Worm (Caenorhabditis elegans) whole organism, mixed stage, embryonic: ENCODE results near the gene C08E3.15.

Experiments
- M03D4.4 ChIP-seq: sonication (generic microtip); optimal IDR thresholded peaks from 2 replicates; lab custom pipeline; 2017; ENCODE audit warnings: mild to moderate bottlenecking, missing genetic modification characterization, missing compliant biosample characterization
- blmp-1 ChIP-seq: fragments of 150-350 bp; optimal IDR thresholded peaks from 2 replicates; lab custom pipeline; 2014; ENCODE audit warnings: missing biosample characterization, missing genetic modification characterization
- ceh-39 ChIP-seq: fragments of 150-350 bp; optimal IDR thresholded peaks from 2 replicates; lab custom pipeline; 2014; ENCODE audit warnings: missing biosample characterization, missing genetic modification characterization
- ceh-43 ChIP-seq: fragments of 200-800 bp; sonication (Bioruptor generic); optimal IDR thresholded peaks from 2 replicates; lab custom pipeline; 2018; ENCODE audit warnings: mild to moderate bottlenecking, missing genetic modification characterization, moderate library complexity, missing compliant biosample characterization
- ceh-83 ChIP-seq: fragments of 200-800 bp; sonication (Bioruptor generic); optimal IDR thresholded peaks from 2 replicates; lab custom pipeline; 2018; ENCODE audit warnings: mild to moderate bottlenecking, missing genetic modification characterization, missing compliant biosample characterization
- cnd-1 ChIP-seq: fragments of 200-800 bp; sonication (Bioruptor generic); optimal IDR thresholded peaks from 2 replicates; lab custom pipeline; 2018; ENCODE audit warnings: mild to moderate bottlenecking, missing genetic modification characterization, missing compliant biosample characterization
- elt-1 ChIP-seq: sonication (generic microtip); optimal IDR thresholded peaks from 2 replicates; lab custom pipeline; 2017; ENCODE audit warnings: missing genetic modification characterization, mild to moderate bottlenecking, missing compliant biosample characterization, antibody characterized with exemption, moderate library complexity, borderline replicate concordance; ENCODE audit not compliant: insufficient read depth
- elt-3 ChIP-seq: fragments of 150-350 bp; optimal IDR thresholded peaks from 2 replicates; lab custom pipeline; 2014; ENCODE audit warnings: missing biosample characterization, missing genetic modification characterization
- ham-2 ChIP-seq: fragments of 200-800 bp; sonication (Bioruptor generic); optimal IDR thresholded peaks from 2 replicates; lab custom pipeline; 2018; ENCODE audit warnings: mild to moderate bottlenecking, missing genetic modification characterization, missing compliant biosample characterization
- hlh-1 ChIP-seq: fragments of 150-350 bp; optimal IDR thresholded peaks from 2 replicates; lab custom pipeline; 2014; ENCODE audit warnings: missing biosample characterization, missing genetic modification reagents, missing genetic modification characterization
- lin-13 ChIP-seq: fragments of 150-350 bp; optimal IDR thresholded peaks from 2 replicates; lab custom pipeline; 2014; ENCODE audit warnings: missing biosample characterization, missing genetic modification characterization
- lin-32 ChIP-seq: fragments of 200-800 bp; sonication (Bioruptor generic); optimal IDR thresholded peaks from 2 replicates; lab custom pipeline; 2018; ENCODE audit warnings: mild to moderate bottlenecking, missing genetic modification characterization, missing compliant biosample characterization
- lsy-2 ChIP-seq: fragments of 150-350 bp; optimal IDR thresholded peaks from 2 replicates; lab custom pipeline; 2014; ENCODE audit warnings: missing biosample characterization, missing genetic modification characterization
- mab-5 ChIP-seq: fragments of 150-350 bp; optimal IDR thresholded peaks from 2 replicates; lab custom pipeline; 2014; ENCODE audit warnings: missing biosample characterization, missing genetic modification characterization
- nhr-12 ChIP-seq: fragments of 150-350 bp; optimal IDR thresholded peaks from 2 replicates; lab custom pipeline; 2014; ENCODE audit warnings: missing biosample characterization, missing genetic modification characterization
- nhr-2 ChIP-seq: fragments of 150-350 bp; optimal IDR thresholded peaks from 2 replicates; lab custom pipeline; 2014; ENCODE audit warnings: missing biosample characterization, missing genetic modification characterization
- nhr-237 ChIP-seq: fragments of 150-350 bp; optimal IDR thresholded peaks from 2 replicates; lab custom pipeline; 2014; ENCODE audit warnings: missing biosample characterization, missing genetic modification characterization
- nhr-28 ChIP-seq: fragments of 150-350 bp; optimal IDR thresholded peaks from 2 replicates; lab custom pipeline; 2014; ENCODE audit warnings: missing biosample characterization, missing genetic modification characterization
- nhr-76 ChIP-seq: sonication (generic microtip); optimal IDR thresholded peaks from 2 replicates; lab custom pipeline; 2017; ENCODE audit warnings: missing biosample characterization, missing genetic modification characterization
- pha-4 ChIP-seq: fragments of 150-350 bp; optimal IDR thresholded peaks from 2 replicates; lab custom pipeline; 2018; ENCODE audit warnings: missing biosample characterization, missing genetic modification reagents, missing genetic modification characterization
- sem-2 ChIP-seq: fragments of 200-800 bp; sonication (Bioruptor generic); optimal IDR thresholded peaks from 2 replicates; lab custom pipeline; 2018; ENCODE audit warnings: mild to moderate bottlenecking, missing genetic modification characterization, missing compliant biosample characterization
- snpc-4 ChIP-seq: fragments of 150-350 bp; optimal IDR thresholded peaks from 2 replicates; lab custom pipeline; 2014; ENCODE audit warnings: missing biosample characterization, missing genetic modification characterization
- sptf-1 ChIP-seq: sonication (generic microtip); optimal IDR thresholded peaks from 2 replicates; lab custom pipeline; 2017; ENCODE audit warnings: mild to moderate bottlenecking, missing genetic modification characterization, moderate library complexity, missing compliant biosample characterization
- tbx-8 ChIP-seq: fragments of 200-800 bp; sonication (Bioruptor generic); optimal IDR thresholded peaks from 2 replicates; lab custom pipeline; 2018; ENCODE audit warnings: mild to moderate bottlenecking, missing genetic modification characterization, moderate library complexity, missing compliant biosample characterization
- unc-120 ChIP-seq: sonication (generic microtip); optimal IDR thresholded peaks from 2 replicates; lab custom pipeline; 2017; ENCODE audit warnings: missing genetic modification characterization, missing compliant biosample characterization; ENCODE audit not compliant: poor library complexity, severe bottlenecking
- unc-39 ChIP-seq: fragments of 150-350 bp; optimal IDR thresholded peaks from 2 replicates; lab custom pipeline; 2014; ENCODE audit warnings: missing biosample characterization, missing genetic modification characterization
- ztf-11 ChIP-seq: fragments of 150-350 bp; optimal IDR thresholded peaks from 2 replicates; lab custom pipeline; 2014; ENCODE audit warnings: missing biosample characterization, missing genetic modification characterization

Gene C08E3.15

DNA sequence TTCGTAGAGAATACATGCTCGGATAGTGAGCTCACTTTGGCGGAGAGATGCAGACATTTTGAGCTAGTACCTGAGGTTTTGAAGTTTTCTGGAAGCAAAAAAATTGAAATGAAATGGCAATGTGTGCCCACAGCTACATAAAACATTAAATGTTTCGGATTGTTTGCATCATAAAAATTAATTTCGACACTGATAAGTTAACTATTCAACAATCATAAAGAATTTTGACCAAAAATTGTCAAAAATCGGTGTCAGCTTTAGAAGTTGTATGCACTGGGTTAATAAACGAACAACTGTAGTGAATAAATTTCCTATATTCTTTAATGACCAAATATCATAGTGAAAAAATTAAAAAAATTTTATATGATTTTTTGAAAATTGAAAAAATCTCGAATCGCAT is 8.7 kb downstream of the C08E3.15 start, which contains the start of gene fbxa-166:
fbxa-166 (minus strand) TSS at position 101 of the 400 bp plus-strand sequence.
- TF ChIP-seq ztf-11 (tag; lab: Kevin White, UChicago), result no peak
- TF ChIP-seq snpc-4 (tag; lab: Kevin White, UChicago), result no peak
- no peak for TF ChIP-seq ceh-43 (GFP tag; lab: Kevin White, UChicago)

DNA sequence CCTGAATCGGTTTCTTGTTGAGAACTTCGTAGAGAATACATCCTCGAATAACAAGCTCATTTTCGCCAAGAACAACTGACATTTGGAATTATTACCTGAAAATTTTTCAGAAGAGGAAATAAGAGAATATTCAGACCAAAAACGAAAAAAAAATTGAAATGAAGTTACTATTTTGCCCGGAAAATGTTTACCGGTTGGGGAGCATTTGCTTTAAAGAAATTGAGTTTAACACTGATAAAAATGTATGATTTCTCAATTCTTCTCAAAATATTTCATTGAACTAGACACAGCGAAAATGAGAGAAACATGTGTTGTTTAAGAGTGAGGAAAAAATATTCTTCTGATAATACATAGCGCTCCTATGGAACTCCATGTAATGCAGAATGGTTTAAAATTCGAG is 11.3 kb downstream of the C08E3.15 start, which contains the start of gene fbxa-165:
fbxa-165 (minus strand) TSS at position 101 of the 400 bp plus-strand sequence.
- no peak for TF ChIP-seq lin-32 (GFP tag; lab: Kevin White, UChicago)
- no peak for TF ChIP-seq tbx-8
- no peak for TF ChIP-seq blmp-1
- TF ChIP-seq elt-1 (tag; lab: Kevin White, UChicago), result no peak
- no peak for TF ChIP-seq unc-120
- TF ChIP-seq lin-13 (tag; lab: Kevin White, UChicago), result no peak
- no peak for TF ChIP-seq mab-5 (tag; lab: Kevin White, UChicago)
- TF ChIP-seq ceh-83 (GFP tag; lab: Kevin White, UChicago), result no peak
- TF ChIP-seq nhr-12 (tag; lab: Kevin White, UChicago), result no peak
- TF ChIP-seq nhr-237 (tag; lab: Kevin White, UChicago), result no peak
- TF ChIP-seq nhr-2, result no peak

DNA sequence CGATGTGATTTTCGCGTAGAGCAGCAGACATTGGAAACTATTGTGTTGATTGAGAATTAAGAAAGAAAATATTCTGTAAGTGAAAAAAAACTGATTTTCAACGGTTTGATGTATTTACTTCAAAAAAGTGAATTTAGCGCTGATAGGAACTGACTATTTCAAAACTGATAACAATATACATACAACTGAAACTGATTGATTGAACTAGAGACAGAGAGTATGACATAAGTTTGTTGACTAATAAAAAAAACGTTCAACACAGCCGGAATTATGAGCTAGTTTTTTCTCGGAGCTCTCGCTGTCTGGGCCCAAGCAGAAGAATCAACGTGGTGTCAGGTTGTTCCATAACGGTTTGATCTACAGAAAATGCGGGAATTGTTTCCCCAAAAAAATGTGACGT is 13.7 kb downstream of the C08E3.15 start, which contains the start of gene fbxa-164:
fbxa-164 (minus strand) TSS at position 101 of the 400 bp plus-strand sequence.
- TF ChIP-seq ham-2 (no peak), sptf-1 (tag; lab: Kevin White, UChicago) (no peak), lin-32 (GFP tag; lab: Kevin White, UChicago) (no peak), nhr-2 (no peak), ceh-83 (GFP tag; lab: Kevin White, UChicago) (no peak), unc-39 (no peak), ceh-39 (tag; lab: Kevin White, UChicago) (no peak), ceh-43 (GFP tag; lab: Kevin White, UChicago) (no peak), nhr-28 (no peak), cnd-1 (tag; lab: Kevin White, UChicago) (no peak), M03D4.4 (no peak), nhr-76 (tag; lab: Kevin White, UChicago) (no peak)
- TF ChIP-seq, all 35 proteins: peak for 0

DNA sequence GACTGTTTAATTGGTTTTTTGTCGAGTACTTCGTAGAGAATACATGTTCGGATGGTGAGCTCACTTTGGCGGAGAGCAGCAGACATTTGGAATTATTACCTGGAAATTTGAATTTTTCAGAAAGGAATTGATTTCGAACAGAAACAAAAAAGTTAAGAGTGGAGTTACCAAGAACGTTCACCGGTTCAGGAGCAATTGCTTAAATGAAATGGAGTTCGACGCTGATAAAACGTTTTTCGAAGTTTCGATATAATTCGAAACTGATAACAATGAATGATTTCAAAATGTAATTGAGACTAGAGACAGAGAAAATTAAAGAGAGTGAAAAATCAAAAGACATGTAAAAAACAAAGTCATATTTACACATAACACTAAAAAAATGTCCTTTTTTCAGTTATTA is 17.1 kb downstream of the C08E3.15 start, which contains the start of gene fbxa-163:
fbxa-163 (minus strand) TSS at position 101 of the 400 bp plus-strand sequence.
- no peak for TF ChIP-seq pha-4 (tag; lab: Kevin White, UChicago)
- TF ChIP-seq sem-2 (GFP tag; lab: Kevin White, UChicago), result no peak
- no peak for TF ChIP-seq elt-3
- no peak for TF ChIP-seq snpc-4 (tag; lab: Kevin White, UChicago)
- no peak for TF ChIP-seq lin-32 (GFP tag; lab: Kevin White, UChicago)
- no peak for TF ChIP-seq ham-2
- no peak for TF ChIP-seq ceh-83 (GFP tag; lab: Kevin White, UChicago)

DNA sequence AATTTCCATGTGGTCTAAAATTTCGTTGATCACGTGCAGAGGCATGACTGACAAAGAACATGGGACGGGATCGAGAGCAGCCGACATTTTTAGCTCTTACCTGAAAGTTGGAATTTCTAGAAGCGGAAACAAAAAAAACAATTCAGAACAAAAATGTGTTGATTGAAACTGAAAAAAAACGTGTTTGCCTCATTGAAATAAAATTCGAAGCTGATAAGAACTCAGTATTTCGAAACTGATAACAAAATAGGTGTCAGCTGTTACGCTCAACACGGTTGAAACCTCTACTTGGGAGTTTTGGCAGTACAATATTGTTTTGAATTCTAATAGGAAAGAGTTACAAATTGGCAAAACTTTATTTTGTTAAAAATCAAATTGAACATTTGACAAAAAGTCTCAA is 18.8 kb downstream of the C08E3.15 start:
- no peak for TF ChIP-seq nhr-28
- no peak for TF ChIP-seq cnd-1 (tag; lab: Kevin White, UChicago)
- no peak for TF ChIP-seq nhr-2

DNA sequence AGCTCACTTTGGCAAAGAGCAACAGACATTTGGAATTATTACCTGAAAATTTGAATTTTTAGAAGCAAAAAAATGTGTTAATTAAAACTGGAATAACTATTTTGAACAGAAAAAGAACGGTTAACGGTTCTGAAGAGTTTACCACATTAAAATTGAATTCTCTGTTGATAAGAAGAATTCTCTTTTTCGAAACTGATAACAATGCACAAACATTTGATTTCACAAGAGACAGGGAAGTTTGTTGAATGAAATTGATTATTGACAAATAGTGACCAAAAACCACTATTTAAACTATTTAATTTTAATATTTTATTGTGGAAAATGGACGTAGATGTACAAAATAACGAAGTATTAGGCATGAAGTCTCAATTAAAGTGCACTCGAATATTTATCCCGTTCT is 20.1 kb downstream of the C08E3.15 start:
- TF ChIP-seq pha-4 (tag; lab: Kevin White, UChicago), result no peak
- no peak for TF ChIP-seq unc-120
- TF ChIP-seq nhr-28, result no peak
- no peak for TF ChIP-seq hlh-1 (tag; lab: Kevin White, UChicago)
- no peak for TF ChIP-seq ceh-43 (GFP tag; lab: Kevin White, UChicago)
- TF ChIP-seq blmp-1, result no peak
- TF ChIP-seq lsy-2 (tag; lab: Kevin White, UChicago), result no peak
- no peak for TF ChIP-seq nhr-2
- TF ChIP-seq elt-3, result no peak
- no peak for TF ChIP-seq nhr-12 (tag; lab: Kevin White, UChicago)
- TF ChIP-seq nhr-237 (tag; lab: Kevin White, UChicago), result no peak

DNA sequence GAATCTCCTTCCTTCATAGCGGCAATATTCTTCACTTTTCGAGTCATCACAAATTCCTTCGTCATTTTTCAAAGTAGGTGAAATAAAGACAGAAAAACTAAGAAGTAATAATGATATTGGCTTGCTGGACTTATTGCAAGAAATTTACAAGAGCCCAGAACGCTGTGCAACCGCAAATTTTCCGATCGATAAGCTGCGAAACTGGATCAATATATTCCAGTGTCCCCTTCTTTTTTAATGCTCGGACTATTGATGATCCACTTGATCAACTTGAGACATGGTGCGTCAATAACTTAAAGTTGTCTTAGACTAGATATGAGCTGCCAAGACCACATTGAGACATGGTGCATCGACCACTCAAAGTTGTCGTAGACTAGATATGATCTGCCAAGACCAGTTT is 21.6 kb downstream of the C08E3.15 start, which contains the start of gene bath-33:
bath-33 (minus strand) TSS at position 101 of the 400 bp plus-strand sequence.
- TF ChIP-seq hlh-1 (tag; lab: Kevin White, UChicago), result no peak
- TF ChIP-seq, all 35 proteins: peak for 0
